Worm (Caenorhabditis elegans) whole organism, L1 larva: Measurements from ENCODE around the gene C56G2.9.
A peak's percentile ranks its signal among the peaks of the same experiment; 100 is the strongest.

Source experiments
- alr-1 ChIP-seq: fragments of 200-800 bp; sonication (Bioruptor generic); optimal IDR thresholded peaks from 2 replicates; lab custom pipeline; 2018; ENCODE audit warnings: borderline replicate concordance, mild to moderate bottlenecking, missing genetic modification characterization, missing compliant biosample characterization
- ama-1 ChIP-seq: fragments of 150-350 bp; optimal IDR thresholded peaks from 2 replicates; lab custom pipeline; 2014
- blmp-1 ChIP-seq: fragments of 150-350 bp; optimal IDR thresholded peaks from 2 replicates; lab custom pipeline; 2014; ENCODE audit warnings: missing biosample characterization, missing genetic modification characterization
- ceh-8 ChIP-seq: fragments of 200-800 bp; sonication (Bioruptor generic); optimal IDR thresholded peaks from 2 replicates; lab custom pipeline; 2018; ENCODE audit warnings: mild to moderate bottlenecking, missing genetic modification characterization, moderate library complexity, missing compliant biosample characterization
- ceh-82 ChIP-seq, 3 experiments: fragments of 150-350 bp in 1 of 3; sonication (generic microtip) in 2 of 3; optimal IDR thresholded peaks; 2 replicates each; lab custom pipeline; 2014 to 2017; ENCODE audit warnings: missing biosample characterization in 3 of 3, missing genetic modification characterization in 3 of 3
- ceh-88 ChIP-seq: fragments of 200-800 bp; sonication (Bioruptor generic); IDR thresholded peaks from 2 replicates; pipeline ENCODE4 v1.3.6; 2022; ENCODE audit warnings: missing genetic modification characterization, missing compliant biosample characterization
- ceh-90 ChIP-seq: sonication (generic microtip); optimal IDR thresholded peaks from 2 replicates; lab custom pipeline; 2016; ENCODE audit warnings: missing genetic modification characterization, missing compliant biosample characterization
- ces-1 ChIP-seq: fragments of 150-350 bp; optimal IDR thresholded peaks from 2 replicates; lab custom pipeline; 2014; ENCODE audit warnings: missing biosample characterization, missing genetic modification reagents, missing genetic modification characterization
- efl-3 ChIP-seq: fragments of 200-800 bp; sonication (Bioruptor generic); optimal IDR thresholded peaks from 2 replicates; lab custom pipeline; 2018; ENCODE audit warnings: mild to moderate bottlenecking, missing genetic modification characterization, missing compliant biosample characterization
- egl-27 ChIP-seq, 2 experiments: fragments of 150-350 bp in 1 of 2; sonication (generic microtip); optimal IDR thresholded peaks; 3 replicates each; lab custom pipeline; 2017 to 2018; ENCODE audit warnings: missing biosample characterization in 2 of 2, missing genetic modification characterization in 2 of 2, missing genetic modification reagents in 2 of 2
- ets-5 ChIP-seq: fragments of 200-800 bp; sonication (Bioruptor generic); IDR thresholded peaks from 2 replicates; pipeline ENCODE4 v1.3.6; 2022; ENCODE audit warnings: missing genetic modification characterization, missing compliant biosample characterization
- fkh-4 ChIP-seq: sonication (generic microtip); optimal IDR thresholded peaks from 2 replicates; lab custom pipeline; 2016; ENCODE audit warnings: missing compliant biosample characterization, missing genetic modification characterization, borderline replicate concordance
- fkh-8 ChIP-seq: sonication (generic microtip); optimal IDR thresholded peaks from 2 replicates; lab custom pipeline; 2016; ENCODE audit warnings: mild to moderate bottlenecking, missing genetic modification characterization, missing compliant biosample characterization
- grh-1 ChIP-seq: fragments of 200-800 bp; sonication (Bioruptor generic); IDR thresholded peaks from 2 replicates; pipeline ENCODE4 v1.3.6; 2022; ENCODE audit warnings: missing genetic modification reagents, missing genetic modification characterization, missing compliant biosample characterization
- hpl-2 ChIP-seq: fragments of 150-350 bp; optimal IDR thresholded peaks from 2 replicates; lab custom pipeline; 2014; ENCODE audit warnings: missing biosample characterization, missing genetic modification reagents, missing genetic modification characterization
- irx-1 ChIP-seq: sonication (generic microtip); optimal IDR thresholded peaks from 2 replicates; lab custom pipeline; 2016; ENCODE audit warnings: missing genetic modification characterization, missing compliant biosample characterization
- isw-1 ChIP-seq: fragments of 200-800 bp; sonication (Bioruptor generic); IDR thresholded peaks from 2 replicates; pipeline ENCODE4 v1.3.6; 2022; ENCODE audit warnings: missing genetic modification characterization, missing compliant biosample characterization
- jun-1 ChIP-seq: fragments of 150-350 bp; optimal IDR thresholded peaks from 2 replicates; lab custom pipeline; 2014; ENCODE audit warnings: missing biosample characterization, missing genetic modification reagents, missing genetic modification characterization
- lin-14 ChIP-seq: fragments of 200-800 bp; sonication (Bioruptor generic); optimal IDR thresholded peaks from 2 replicates; lab custom pipeline; 2018; ENCODE audit warnings: mild to moderate bottlenecking, missing genetic modification characterization, moderate library complexity, missing compliant biosample characterization
- lir-3 ChIP-seq: sonication (generic microtip); optimal IDR thresholded peaks from 2 replicates; lab custom pipeline; 2016; ENCODE audit warnings: mild to moderate bottlenecking, missing genetic modification characterization, moderate library complexity, missing compliant biosample characterization; ENCODE audit not compliant: poor library complexity
- lsy-2 ChIP-seq, 2 experiments: fragments of 150-350 bp; optimal IDR thresholded peaks; 2 replicates each; lab custom pipeline; 2014; ENCODE audit warnings: missing biosample characterization in 2 of 2, missing genetic modification characterization in 2 of 2
- mab-9 ChIP-seq: fragments of 200-800 bp; sonication (Bioruptor generic); IDR thresholded peaks from 2 replicates; pipeline ENCODE4 v1.3.6; 2022; ENCODE audit warnings: missing genetic modification reagents, missing genetic modification characterization, missing compliant biosample characterization
- mef-2 ChIP-seq: fragments of 150-350 bp; optimal IDR thresholded peaks from 2 replicates; lab custom pipeline; 2014; ENCODE audit warnings: missing biosample characterization, missing genetic modification characterization
- mep-1 ChIP-seq: fragments of 150-350 bp; optimal IDR thresholded peaks from 2 replicates; lab custom pipeline; 2014; ENCODE audit warnings: missing biosample characterization, missing genetic modification characterization
- nhr-11 ChIP-seq: fragments of 150-350 bp; optimal IDR thresholded peaks from 2 replicates; lab custom pipeline; 2014; ENCODE audit warnings: missing biosample characterization, missing genetic modification characterization
- nhr-12 ChIP-seq: sonication (generic microtip); optimal IDR thresholded peaks from 2 replicates; lab custom pipeline; 2017; ENCODE audit warnings: missing biosample characterization, missing genetic modification characterization
- nhr-19 ChIP-seq: fragments of 200-800 bp; sonication (Bioruptor generic); conservative IDR thresholded peaks from 2 replicates; pipeline ENCODE4 v1.3.6; 2022; ENCODE audit warnings: missing genetic modification characterization, missing compliant biosample characterization
- nhr-20 ChIP-seq: sonication (generic microtip); optimal IDR thresholded peaks from 2 replicates; lab custom pipeline; 2016; ENCODE audit warnings: mild to moderate bottlenecking, missing genetic modification characterization, missing compliant biosample characterization
- nhr-28 ChIP-seq: fragments of 150-350 bp; optimal IDR thresholded peaks from 2 replicates; lab custom pipeline; 2014; ENCODE audit warnings: missing biosample characterization, missing genetic modification characterization
- nhr-47 ChIP-seq: sonication (generic microtip); optimal IDR thresholded peaks from 2 replicates; lab custom pipeline; 2016; ENCODE audit warnings: mild to moderate bottlenecking, missing genetic modification characterization, moderate library complexity, missing compliant biosample characterization
- nhr-71 ChIP-seq: sonication (generic microtip); optimal IDR thresholded peaks from 2 replicates; lab custom pipeline; 2016; ENCODE audit warnings: mild to moderate bottlenecking, missing genetic modification characterization, moderate library complexity, missing compliant biosample characterization
- nhr-90 ChIP-seq: sonication (generic microtip); optimal IDR thresholded peaks from 2 replicates; lab custom pipeline; 2016; ENCODE audit warnings: mild to moderate bottlenecking, missing genetic modification characterization, missing compliant biosample characterization; ENCODE audit not compliant: poor library complexity
- pag-3 ChIP-seq: sonication (generic microtip); optimal IDR thresholded peaks from 2 replicates; lab custom pipeline; 2017; ENCODE audit warnings: missing genetic modification characterization, mild to moderate bottlenecking, missing compliant biosample characterization, antibody characterized with exemption, borderline replicate concordance; ENCODE audit not compliant: insufficient read depth
- pax-3 ChIP-seq: fragments of 200-800 bp; sonication (Bioruptor generic); optimal IDR thresholded peaks from 2 replicates; lab custom pipeline; 2018; ENCODE audit warnings: mild to moderate bottlenecking, missing genetic modification characterization, moderate library complexity, missing compliant biosample characterization
- pqm-1 ChIP-seq: sonication (generic microtip); optimal IDR thresholded peaks from 3 replicates; lab custom pipeline; 2017; ENCODE audit warnings: missing biosample characterization, missing genetic modification characterization
- rnt-1 ChIP-seq: sonication (generic microtip); optimal IDR thresholded peaks from 2 replicates; lab custom pipeline; 2016; ENCODE audit warnings: mild to moderate bottlenecking, missing genetic modification characterization, moderate library complexity, missing compliant biosample characterization
- skn-1 ChIP-seq: fragments of 150-350 bp; optimal IDR thresholded peaks from 2 replicates; lab custom pipeline; 2014; ENCODE audit warnings: missing biosample characterization, missing genetic modification characterization
- snpc-4 ChIP-seq: fragments of 150-350 bp; optimal IDR thresholded peaks from 2 replicates; lab custom pipeline; 2014; ENCODE audit warnings: missing biosample characterization, missing genetic modification characterization
- snu-23 ChIP-seq: sonication (generic microtip); optimal IDR thresholded peaks from 2 replicates; lab custom pipeline; 2016; ENCODE audit warnings: missing genetic modification characterization, missing compliant biosample characterization
- sox-4 ChIP-seq: sonication (generic microtip); optimal IDR thresholded peaks from 2 replicates; lab custom pipeline; 2016; ENCODE audit warnings: missing genetic modification characterization, missing compliant biosample characterization
- sup-37 ChIP-seq: fragments of 200-800 bp; sonication (Bioruptor generic); optimal IDR thresholded peaks from 2 replicates; lab custom pipeline; 2018; ENCODE audit warnings: mild to moderate bottlenecking, missing genetic modification characterization, missing compliant biosample characterization
- swsn-7 ChIP-seq: sonication (generic microtip); optimal IDR thresholded peaks from 2 replicates; lab custom pipeline; 2016; ENCODE audit warnings: missing genetic modification characterization, missing compliant biosample characterization
- tbx-2 ChIP-seq: sonication (generic microtip); optimal IDR thresholded peaks from 2 replicates; lab custom pipeline; 2016; ENCODE audit warnings: missing genetic modification characterization, missing compliant biosample characterization
- tlp-1 ChIP-seq: fragments of 150-350 bp; optimal IDR thresholded peaks from 2 replicates; lab custom pipeline; 2014; ENCODE audit warnings: missing biosample characterization, missing genetic modification characterization
- unc-130 ChIP-seq: fragments of 150-350 bp; optimal IDR thresholded peaks from 2 replicates; lab custom pipeline; 2017; ENCODE audit warnings: missing biosample characterization, missing genetic modification characterization, inconsistent platforms
- unc-30 ChIP-seq: sonication (generic microtip); optimal IDR thresholded peaks from 2 replicates; lab custom pipeline; 2017; ENCODE audit warnings: missing biosample characterization, missing genetic modification characterization
- unc-62 ChIP-seq: fragments of 150-350 bp; optimal IDR thresholded peaks from 2 replicates; lab custom pipeline; 2014; ENCODE audit warnings: missing biosample characterization, missing genetic modification reagents, missing genetic modification characterization
- unc-86 ChIP-seq: sonication (generic microtip); optimal IDR thresholded peaks from 2 replicates; lab custom pipeline; 2016; ENCODE audit warnings: missing genetic modification characterization, missing compliant biosample characterization
- unc-98 ChIP-seq: fragments of 200-800 bp; sonication (Bioruptor generic); IDR thresholded peaks from 2 replicates; pipeline ENCODE4 v1.3.6; 2022; ENCODE audit warnings: missing genetic modification characterization, missing compliant biosample characterization
- xbp-1 ChIP-seq: sonication (generic microtip); optimal IDR thresholded peaks from 2 replicates; lab custom pipeline; 2016; ENCODE audit warnings: missing genetic modification characterization, missing compliant biosample characterization
- zag-1 ChIP-seq: fragments of 150-350 bp; optimal IDR thresholded peaks from 2 replicates; lab custom pipeline; 2014; ENCODE audit warnings: missing biosample characterization, missing genetic modification characterization
- zip-4 ChIP-seq: fragments of 200-800 bp; sonication (Bioruptor generic); optimal IDR thresholded peaks from 2 replicates; lab custom pipeline; 2018; ENCODE audit warnings: mild to moderate bottlenecking, missing genetic modification characterization, moderate library complexity, missing compliant biosample characterization
- ztf-11 ChIP-seq, 2 experiments: sonication (generic microtip); optimal IDR thresholded peaks; 2 replicates each; lab custom pipeline; 2016 to 2017; ENCODE audit warnings: missing genetic modification characterization in 2 of 2, missing biosample characterization in 1 of 2, missing compliant biosample characterization in 1 of 2
- ztf-4 ChIP-seq: fragments of 150-350 bp; optimal IDR thresholded peaks from 2 replicates; lab custom pipeline; 2014; ENCODE audit warnings: missing biosample characterization, missing genetic modification characterization

C56G2.9 gene

DNA sequence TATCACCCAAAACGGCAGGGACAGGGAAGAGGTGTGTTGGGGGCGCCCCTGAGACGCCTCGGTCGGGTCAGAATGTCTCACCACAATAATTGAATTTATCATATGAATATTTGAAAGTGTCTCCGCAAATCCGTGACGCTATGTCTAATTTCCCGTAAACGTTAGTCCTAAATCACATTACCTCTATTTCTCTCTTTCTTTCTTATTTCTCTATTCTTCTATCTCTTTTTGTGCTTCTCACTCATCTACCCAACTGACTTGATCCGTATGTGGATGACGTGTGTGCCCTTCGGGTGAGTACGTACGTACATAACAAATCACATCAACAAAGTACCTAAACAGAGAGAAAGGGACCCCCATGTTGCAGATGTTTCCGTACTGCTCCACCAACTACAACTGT lies 25.8 kb downstream of the C56G2.9 start:
- TF ChIP-seq unc-130 (tag; lab: Kevin White, UChicago): no peak
- no peak for TF ChIP-seq ztf-11 (tag; optimal IDR thresholded peaks at IDR 0.05; lab: Kevin White, UChicago)
- peak; percentile 81 for TF ChIP-seq ces-1 (GFP tag; lab: Kevin White, UChicago)
- TF ChIP-seq ets-5 (GFP tag; lab: Robert Waterston, UW): no peak
- TF ChIP-seq unc-62 (GFP tag; lab: Kevin White, UChicago): no peak
- no peak for TF ChIP-seq snu-23 (GFP tag; lab: Kevin White, UChicago)
- TF ChIP-seq lin-14 (GFP tag; lab: Kevin White, UChicago): peak; percentile 79
- peak; percentile 18; the same call in 1 of the 2 replicates for TF ChIP-seq nhr-19 (GFP tag; lab: Robert Waterston, UW)
- no peak for TF ChIP-seq hpl-2 (GFP tag; lab: Kevin White, UChicago)
- no peak for TF ChIP-seq ceh-88 (GFP tag; lab: Robert Waterston, UW)
- no peak for TF ChIP-seq skn-1 (tag; lab: Kevin White, UChicago)
- no peak for TF ChIP-seq nhr-20 (tag; lab: Kevin White, UChicago)
- TF ChIP-seq alr-1: no peak
- no peak for TF ChIP-seq snpc-4 (tag; lab: Kevin White, UChicago)
- TF ChIP-seq ama-1: no peak
- TF ChIP-seq rnt-1 (tag; lab: Kevin White, UChicago): no peak
- TF ChIP-seq sup-37: no peak
- TF ChIP-seq zip-4 (GFP tag; lab: Kevin White, UChicago): no peak
- no peak for TF ChIP-seq ceh-8 (GFP tag; lab: Kevin White, UChicago)
- TF ChIP-seq swsn-7 (tag; lab: Kevin White, UChicago): no peak
- TF ChIP-seq grh-1 (GFP tag; lab: Robert Waterston, UW): no peak
- no peak for TF ChIP-seq tbx-2 (tag; lab: Kevin White, UChicago)
- no peak for TF ChIP-seq ztf-4 (tag; lab: Kevin White, UChicago)
- no peak for TF ChIP-seq jun-1 (tag; lab: Kevin White, UChicago)
- no peak for TF ChIP-seq zag-1 (tag; lab: Kevin White, UChicago)
- TF ChIP-seq pag-3 (tag; lab: Kevin White, UChicago): no peak
- no peak for TF ChIP-seq nhr-28
- no peak for TF ChIP-seq fkh-4 (tag; lab: Kevin White, UChicago)
- peak; percentile 48 for TF ChIP-seq nhr-47 (tag; lab: Kevin White, UChicago)
- TF ChIP-seq nhr-90 (tag; lab: Kevin White, UChicago): no peak
- no peak for TF ChIP-seq unc-98 (GFP tag; lab: Robert Waterston, UW)
- no peak for TF ChIP-seq efl-3 (GFP tag; lab: Kevin White, UChicago)
- no peak for TF ChIP-seq ceh-90 (tag; lab: Kevin White, UChicago)
- no peak for TF ChIP-seq unc-86 (tag; lab: Kevin White, UChicago)
- TF ChIP-seq sox-4 (tag; lab: Kevin White, UChicago): no peak
- no peak for TF ChIP-seq nhr-12
- TF ChIP-seq egl-27 (tag; optimal IDR thresholded peaks at IDR 0.05; lab: Kevin White, UChicago): no peak
- TF ChIP-seq unc-30 (tag; lab: Kevin White, UChicago): no peak
- no peak for TF ChIP-seq mef-2 (tag; lab: Kevin White, UChicago)
- peak in 1 of 2 experiments; percentile 5 for TF ChIP-seq lsy-2 (tag; optimal IDR thresholded peaks at IDR 0.05; lab: Kevin White, UChicago)
- TF ChIP-seq lir-3 (tag; lab: Kevin White, UChicago): no peak
- TF ChIP-seq ceh-82 (tag; optimal IDR thresholded peaks at IDR 0.05; lab: Kevin White, UChicago): no peak
- no peak for TF ChIP-seq xbp-1 (tag; lab: Kevin White, UChicago)
- no peak for TF ChIP-seq pqm-1 (tag; lab: Kevin White, UChicago)
- TF ChIP-seq tlp-1 (tag; lab: Kevin White, UChicago): no peak
- no peak for TF ChIP-seq pax-3 (tag; lab: Kevin White, UChicago)
- peak; percentile 48 for TF ChIP-seq nhr-71 (tag; lab: Kevin White, UChicago)
- no peak for TF ChIP-seq blmp-1 (tag; lab: Kevin White, UChicago)
- no peak for TF ChIP-seq nhr-11 (tag; lab: Kevin White, UChicago)
- TF ChIP-seq irx-1 (tag; lab: Kevin White, UChicago): no peak
- TF ChIP-seq fkh-8: no peak
- no peak for TF ChIP-seq mab-9 (GFP tag; lab: Robert Waterston, UW)
- TF ChIP-seq mep-1 (tag; lab: Kevin White, UChicago): no peak
- no peak for TF ChIP-seq isw-1 (GFP tag; lab: Robert Waterston, UW)
